Fruit fly (Drosophila melanogaster) whole organism, embryonic: ENCODE results near the gene CheB93b.
A peak's percentile ranks its signal among the peaks of the same experiment; 100 is the strongest.

Source experiments
- BEAF-32 ChIP-seq: fragments of 200-800 bp; sonication (Bioruptor generic); optimal IDR thresholded peaks from 3 replicates; lab custom pipeline; 2017; ENCODE audit warnings: missing biosample characterization, missing genetic modification characterization, mild to moderate bottlenecking, moderate library complexity, missing genetic modification reagents
- CG10209 ChIP-seq: fragments of 200-800 bp; sonication (Bioruptor generic); optimal IDR thresholded peaks from 3 replicates; lab custom pipeline; 2017; ENCODE audit warnings: missing biosample characterization, mild to moderate bottlenecking, missing genetic modification characterization, missing genetic modification reagents
- CG10267 ChIP-seq: fragments of 200-800 bp; sonication (Bioruptor generic); optimal IDR thresholded peaks from 2 replicates; lab custom pipeline; 2018; ENCODE audit warnings: missing biosample characterization, mild to moderate bottlenecking, missing genetic modification characterization, moderate library complexity
- CG10543 ChIP-seq: fragments of 200-800 bp; sonication (Bioruptor generic); optimal IDR thresholded peaks from 3 replicates; lab custom pipeline; 2017; ENCODE audit warnings: missing biosample characterization, mild to moderate bottlenecking, missing genetic modification characterization, moderate library complexity
- CG11696 ChIP-seq: fragments of 200-800 bp; sonication (Bioruptor generic); IDR thresholded peaks from 2 replicates; pipeline ENCODE4 v1.3.6; 2022; ENCODE audit warnings: missing biosample characterization, missing genetic modification characterization
- CG12769 ChIP-seq: fragments of 200-800 bp; sonication (Bioruptor generic); optimal IDR thresholded peaks from 2 replicates; lab custom pipeline; 2019; ENCODE audit warnings: missing biosample characterization, mild to moderate bottlenecking, missing genetic modification characterization, moderate library complexity
- CG1602 ChIP-seq: fragments of 200-800 bp; sonication (Bioruptor generic); optimal IDR thresholded peaks from 3 replicates; lab custom pipeline; 2016; ENCODE audit warnings: missing biosample characterization, missing genetic modification characterization
- CG17359 ChIP-seq: fragments of 200-800 bp; sonication (Bioruptor generic); optimal IDR thresholded peaks from 3 replicates; lab custom pipeline; 2018; ENCODE audit warnings: missing biosample characterization, mild to moderate bottlenecking, missing genetic modification characterization, moderate library complexity
- CG18764 ChIP-seq: fragments of 200-800 bp; sonication (Bioruptor generic); optimal IDR thresholded peaks from 3 replicates; lab custom pipeline; 2016; ENCODE audit warnings: missing biosample characterization, missing genetic modification characterization
- CG33213 ChIP-seq: fragments of 200-800 bp; sonication (Bioruptor generic); optimal IDR thresholded peaks from 3 replicates; lab custom pipeline; 2016; ENCODE audit warnings: missing biosample characterization, missing genetic modification characterization
- CG5953 ChIP-seq: fragments of 200-800 bp; sonication (Bioruptor generic); IDR thresholded peaks from 2 replicates; pipeline ENCODE4 v1.3.6; 2022; ENCODE audit warnings: missing biosample characterization, missing genetic modification characterization
- CG6272 ChIP-seq: fragments of 200-800 bp; sonication (Bioruptor generic); IDR thresholded peaks from 2 replicates; pipeline ENCODE4 v1.3.6; 2022; ENCODE audit warnings: missing biosample characterization, missing genetic modification characterization
- CG6683 ChIP-seq: fragments of 200-800 bp; sonication (Bioruptor generic); optimal IDR thresholded peaks from 2 replicates; lab custom pipeline; 2017; ENCODE audit warnings: missing biosample characterization, mild to moderate bottlenecking, missing genetic modification characterization, missing genetic modification reagents
- CG9797 ChIP-seq: fragments of 200-800 bp; sonication (Bioruptor generic); optimal IDR thresholded peaks from 3 replicates; lab custom pipeline; 2018; ENCODE audit warnings: missing biosample characterization, mild to moderate bottlenecking, missing genetic modification characterization
- Ets65A ChIP-seq: fragments of 200-800 bp; sonication (Bioruptor generic); peaks from one replicate; lab custom pipeline; 2016; ENCODE audit warnings: missing biosample characterization, missing genetic modification characterization
- Jarid2 ChIP-seq: fragments of 200-800 bp; sonication (Bioruptor generic); optimal IDR thresholded peaks from 3 replicates; lab custom pipeline; 2017; ENCODE audit warnings: mild to moderate bottlenecking, missing biosample characterization, missing genetic modification reagents, missing genetic modification characterization
- Med ChIP-seq: fragments of 200-800 bp; sonication (Bioruptor generic); peaks from one replicate; lab custom pipeline; 2016; ENCODE audit warnings: missing biosample characterization, missing genetic modification characterization, mild to moderate bottlenecking, inconsistent platforms, moderate library complexity
- Mrtf ChIP-seq: fragments of 200-800 bp; sonication (Bioruptor generic); IDR thresholded peaks from 3 replicates; pipeline ENCODE4 v1.3.6; 2022; ENCODE audit warnings: missing biosample characterization, missing genetic modification characterization
- NC2β ChIP-seq: fragments of 200-800 bp; sonication (Bioruptor generic); optimal IDR thresholded peaks from 2 replicates; lab custom pipeline; 2016; ENCODE audit warnings: missing biosample characterization, missing genetic modification characterization
- NFAT ChIP-seq: fragments of 200-800 bp; sonication (Bioruptor generic); IDR thresholded peaks from 2 replicates; pipeline ENCODE4 v1.3.6; 2022; ENCODE audit warnings: missing biosample characterization, missing genetic modification characterization
- Nf-YB ChIP-seq: fragments of 200-800 bp; sonication (Bioruptor generic); optimal IDR thresholded peaks from 3 replicates; lab custom pipeline; 2019; ENCODE audit warnings: missing biosample characterization, mild to moderate bottlenecking, missing genetic modification characterization, moderate library complexity
- Nf-YC ChIP-seq: fragments of 200-800 bp; optimal IDR thresholded peaks from 3 replicates; lab custom pipeline; 2019; ENCODE audit warnings: missing biosample characterization, mild to moderate bottlenecking, missing genetic modification characterization, moderate library complexity
- Rfx ChIP-seq: fragments of 200-800 bp; sonication (Bioruptor generic); IDR thresholded peaks from 2 replicates; pipeline ENCODE4 v1.3.6; 2022; ENCODE audit warnings: missing biosample characterization, missing genetic modification characterization
- Side ChIP-seq: fragments of 200-800 bp; sonication (Bioruptor generic); optimal IDR thresholded peaks from 2 replicates; lab custom pipeline; 2016; ENCODE audit warnings: missing biosample characterization, missing genetic modification characterization
- ac ChIP-seq: fragments of 200-800 bp; sonication (Bioruptor generic); optimal IDR thresholded peaks from 3 replicates; lab custom pipeline; 2017; ENCODE audit warnings: missing biosample characterization, mild to moderate bottlenecking, missing genetic modification characterization
- bbx ChIP-seq: fragments of 200-800 bp; sonication (Bioruptor generic); IDR thresholded peaks from 2 replicates; pipeline ENCODE4 v1.3.6; 2022; ENCODE audit warnings: missing biosample characterization, missing genetic modification characterization; ENCODE audit not compliant: partially characterized antibody
- cad ChIP-seq: fragments of >200 bp; optimal IDR thresholded peaks from 2 replicates; lab custom pipeline; 2017; ENCODE audit warnings: missing biosample characterization, missing genetic modification characterization
- chif ChIP-seq, 2 experiments: fragments of 200-800 bp; sonication (Bioruptor generic); optimal IDR thresholded peaks; 3 replicates each; lab custom pipeline; 2016; ENCODE audit warnings: missing biosample characterization in 2 of 2, missing genetic modification characterization in 2 of 2
- cwo ChIP-seq: fragments of 200-800 bp; sonication (Bioruptor generic); optimal IDR thresholded peaks from 3 replicates; lab custom pipeline; 2017; ENCODE audit warnings: missing biosample characterization, missing genetic modification characterization, mild to moderate bottlenecking, moderate library complexity, missing genetic modification reagents
- grau ChIP-seq: fragments of 200-800 bp; optimal IDR thresholded peaks from 3 replicates; lab custom pipeline; 2019; ENCODE audit warnings: missing biosample characterization, mild to moderate bottlenecking, missing genetic modification characterization, moderate library complexity
- ind ChIP-seq: fragments of 200-800 bp; sonication (Bioruptor generic); optimal IDR thresholded peaks from 3 replicates; lab custom pipeline; 2016; ENCODE audit warnings: missing biosample characterization, missing genetic modification characterization
- nom ChIP-seq: fragments of 200-800 bp; sonication (Bioruptor generic); optimal IDR thresholded peaks from 2 replicates; lab custom pipeline; 2017; ENCODE audit warnings: missing biosample characterization, missing genetic modification characterization, mild to moderate bottlenecking, moderate library complexity, missing genetic modification reagents
- org-1 ChIP-seq: fragments of 200-800 bp; sonication (Bioruptor generic); optimal IDR thresholded peaks from 2 replicates; lab custom pipeline; 2017; ENCODE audit warnings: missing biosample characterization, missing genetic modification characterization
- pfk ChIP-seq: fragments of 200-800 bp; sonication (Bioruptor generic); optimal IDR thresholded peaks from 2 replicates; lab custom pipeline; 2018; ENCODE audit warnings: missing biosample characterization, mild to moderate bottlenecking, missing genetic modification characterization, moderate library complexity
- pho ChIP-seq: fragments of 200-800 bp; sonication (Bioruptor generic); optimal IDR thresholded peaks from 2 replicates; lab custom pipeline; 2016; ENCODE audit warnings: missing biosample characterization, missing genetic modification characterization
- phol ChIP-seq: fragments of 200-800 bp; sonication (Bioruptor generic); optimal IDR thresholded peaks from 3 replicates; lab custom pipeline; 2018; ENCODE audit warnings: missing biosample characterization, mild to moderate bottlenecking, missing genetic modification characterization, moderate library complexity
- sc ChIP-seq, 3 experiments: fragments of >200 bp in 2 of 3; fragments of 200-800 bp in 1 of 3; sonication (Bioruptor generic) in 1 of 3; optimal IDR thresholded peaks; 2 replicates in 2 of 3; 3 replicates in 1 of 3; lab custom pipeline; 2017; ENCODE audit warnings: mild to moderate bottlenecking in 1 of 3, missing biosample characterization in 1 of 3, missing genetic modification characterization in 1 of 3, missing genetic modification reagents in 1 of 3
- sens ChIP-seq: fragments of 200-800 bp; sonication (Bioruptor generic); peaks from one replicate; lab custom pipeline; 2016; ENCODE audit warnings: missing biosample characterization, missing genetic modification characterization
- sim ChIP-seq: fragments of 200-800 bp; sonication (Bioruptor generic); IDR thresholded peaks from 2 replicates; pipeline ENCODE4 v1.3.6; 2022; ENCODE audit warnings: missing biosample characterization, missing genetic modification characterization
- sima ChIP-seq: fragments of 200-800 bp; sonication (Bioruptor generic); optimal IDR thresholded peaks from 2 replicates; lab custom pipeline; 2016; ENCODE audit warnings: missing biosample characterization, missing genetic modification characterization
- sr ChIP-seq: fragments of 200-800 bp; sonication (Bioruptor generic); IDR thresholded peaks from 3 replicates; pipeline ENCODE4 v1.3.6; 2022; ENCODE audit warnings: missing biosample characterization, missing genetic modification characterization
- tap ChIP-seq: fragments of 200-800 bp; optimal IDR thresholded peaks from 3 replicates; lab custom pipeline; 2019; ENCODE audit warnings: missing biosample characterization, mild to moderate bottlenecking, missing genetic modification characterization, moderate library complexity
- twi ChIP-seq: fragments of 200-800 bp; optimal IDR thresholded peaks from 2 replicates; lab custom pipeline; 2019; ENCODE audit warnings: missing biosample characterization, mild to moderate bottlenecking, missing genetic modification characterization, moderate library complexity
- unc-4 ChIP-seq: fragments of 200-800 bp; sonication (Bioruptor generic); IDR thresholded peaks from 2 replicates; pipeline ENCODE4 v1.3.6; 2022; ENCODE audit warnings: missing biosample characterization, missing genetic modification characterization; ENCODE audit not compliant: partially characterized antibody
- wor ChIP-seq: fragments of 200-800 bp; sonication (Bioruptor generic); IDR thresholded peaks from 2 replicates; pipeline ENCODE4 v1.3.6; 2022; ENCODE audit warnings: missing biosample characterization, missing genetic modification characterization
- z ChIP-seq: fragments of 200-800 bp; sonication (Bioruptor generic); IDR thresholded peaks from 3 replicates; pipeline ENCODE4 v1.3.6; 2022; ENCODE audit warnings: missing biosample characterization, missing genetic modification characterization
- zen2 ChIP-seq: fragments of 200-800 bp; sonication (Bioruptor generic); IDR thresholded peaks from 3 replicates; pipeline ENCODE4 v1.3.6; 2022; ENCODE audit warnings: missing biosample characterization, missing genetic modification characterization; ENCODE audit not compliant: partially characterized antibody
- zf30C ChIP-seq: fragments of 200-800 bp; sonication (Bioruptor generic); optimal IDR thresholded peaks from 3 replicates; lab custom pipeline; 2018; ENCODE audit warnings: missing biosample characterization, mild to moderate bottlenecking, missing genetic modification characterization

Gene CheB93b

DNA sequence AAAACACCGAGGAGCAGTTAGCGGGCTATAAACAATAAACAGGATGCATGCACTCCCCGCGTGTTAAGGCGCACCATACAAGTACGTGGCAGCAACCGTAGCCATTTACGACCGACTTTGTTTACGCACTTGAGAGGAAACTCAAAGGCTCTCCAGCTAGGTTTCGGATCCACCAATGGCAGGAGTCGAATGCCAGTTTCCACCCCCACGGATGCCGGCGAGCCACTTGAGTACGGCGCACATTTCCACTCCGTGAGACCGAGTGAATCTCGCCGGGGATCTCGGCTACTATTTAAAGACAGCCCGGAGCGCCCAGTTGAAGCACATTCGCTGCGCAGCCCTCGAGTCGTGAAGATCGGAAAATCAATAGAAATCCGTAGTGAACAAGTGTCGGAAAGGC is 20.4 kb upstream of the CheB93b start, which contains the start of gene bap:
Gene bap, plus strand, starts transcription at position 317 of the 400 bp plus-strand sequence.
- TF ChIP-seq z (peak; percentile 96), Side (GFP tag; lab: Kevin White, UChicago) (no peak), pho (no peak), ind (GFP tag; lab: Kevin White, UChicago) (no peak), sr (GFP tag; lab: Robert Waterston, UW) (no peak), Jarid2 (GFP tag; lab: Kevin White, UChicago) (peak; percentile 19), cwo (GFP tag; lab: Kevin White, UChicago) (no peak), sc (optimal IDR thresholded peaks at IDR 0.05; lab: Kevin White, UChicago) (no peak), sc (GFP tag; optimal IDR thresholded peaks at IDR 0.05; lab: Kevin White, UChicago) (no peak), Nf-YB (GFP tag; lab: Kevin White, UChicago) (peak; percentile 94), wor (GFP tag; lab: Robert Waterston, UW) (no peak), CG9797 (GFP tag; lab: Kevin White, UChicago) (no peak), Med (GFP tag; lab: Kevin White, UChicago) (peak; percentile 2), CG33213 (GFP tag; lab: Kevin White, UChicago) (no peak), Nf-YC (tag; lab: Kevin White, UChicago) (peak; percentile 89), CG11696 (GFP tag; lab: Robert Waterston, UW) (no peak), Rfx (GFP tag; lab: Robert Waterston, UW) (no peak), sima (GFP tag; lab: Kevin White, UChicago) (no peak), NC2β (no peak), NFAT (peak; percentile 12; the same call in 1 of the 2 replicates)

DNA sequence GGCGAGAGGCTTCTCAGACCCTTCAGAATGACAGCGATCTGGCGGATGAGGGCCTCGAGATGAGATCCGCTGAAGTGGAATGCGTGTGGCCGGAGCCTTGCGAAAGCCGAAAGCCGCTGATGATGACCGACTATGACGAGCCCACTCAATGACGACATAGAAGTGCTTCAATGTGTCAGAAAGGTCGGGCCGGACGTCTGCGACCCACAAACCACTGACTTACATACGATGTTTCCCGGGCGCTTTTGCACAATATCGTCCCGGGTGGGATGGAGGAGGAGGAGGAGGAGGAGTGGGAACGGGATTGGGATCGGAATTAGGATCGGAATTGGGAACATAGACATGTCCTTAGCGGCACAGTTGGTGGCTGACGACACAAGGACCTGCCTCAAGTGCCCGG is 18.0 kb upstream of the CheB93b start:
- TF ChIP-seq twi (tag; lab: Kevin White, UChicago) (peak; percentile 84), zen2 (GFP tag; lab: Robert Waterston, UW) (0 out of 3 replicates have a peak, but pooled peaks have one; percentile 15), CG5953 (GFP tag; lab: Robert Waterston, UW) (0 out of 2 replicates have a peak, but pooled peaks have one; percentile 30), ac (no peak), Ets65A (peak; percentile 73), grau (tag; lab: Kevin White, UChicago) (no peak)

DNA sequence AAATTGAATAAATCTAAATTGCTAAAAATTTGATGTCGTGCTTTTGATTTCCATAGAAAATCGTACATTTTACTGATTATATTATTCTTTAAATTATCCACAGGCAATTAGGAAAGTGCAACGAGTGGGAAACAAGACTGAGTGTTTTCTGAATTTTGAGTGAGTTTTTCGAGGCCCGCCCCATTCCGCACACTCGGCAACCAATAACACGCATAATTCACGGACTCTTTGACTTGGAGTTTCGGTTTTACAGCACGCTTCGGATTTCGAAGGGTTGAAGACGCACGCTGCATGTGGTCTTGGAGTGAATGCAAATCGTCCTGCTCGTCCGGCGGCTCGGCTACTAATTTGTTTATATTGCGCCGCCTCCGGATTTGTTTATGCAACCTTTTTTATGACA is 16.7 kb upstream of the CheB93b start:
- TF ChIP-seq phol (tag; lab: Kevin White, UChicago) (no peak), z (peak; percentile 91), cad (GFP tag; lab: Kevin White, UChicago) (peak; percentile 19), sim (no peak), CG18764 (no peak), CG10267 (tag; lab: Kevin White, UChicago) (no peak), tap (tag; lab: Kevin White, UChicago) (no peak), bbx (GFP tag; lab: Robert Waterston, UW) (no peak), pfk (no peak), CG6683 (no peak), Mrtf (no peak), nom (GFP tag; lab: Kevin White, UChicago) (no peak), CG6272 (GFP tag; lab: Robert Waterston, UW) (no peak), CG10209 (GFP tag; lab: Kevin White, UChicago) (no peak), zf30C (no peak), BEAF-32 (GFP tag; lab: Kevin White, UChicago) (no peak), sens (no peak), Nf-YC (tag; lab: Kevin White, UChicago) (peak; percentile 57), CG12769 (tag; lab: Kevin White, UChicago) (no peak), chif (GFP tag; optimal IDR thresholded peaks at IDR 0.05; lab: Kevin White, UChicago) (no peak), CG17359 (tag; lab: Kevin White, UChicago) (no peak), org-1 (GFP tag; lab: Kevin White, UChicago) (no peak), unc-4 (GFP tag; lab: Robert Waterston, UW) (no peak), CG10543 (GFP tag; lab: Kevin White, UChicago) (no peak), Nf-YB (GFP tag; lab: Kevin White, UChicago) (peak; percentile 87), CG1602 (GFP tag; lab: Kevin White, UChicago) (no peak)
